Fruit fly (Drosophila melanogaster) whole organism, pupa: ENCODE data around the gene mRpL19.

Experiments
- CG10348 ChIP-seq: fragments of 200-800 bp; sonication (Bioruptor generic); IDR thresholded peaks from 2 replicates; pipeline ENCODE4 v1.3.6; 2022; ENCODE audit warnings: missing biosample characterization, missing genetic modification characterization
- CG12605 ChIP-seq: fragments of 200-800 bp; sonication (Bioruptor generic); IDR thresholded peaks from 2 replicates; pipeline ENCODE4 v1.3.6; 2022; ENCODE audit warnings: missing biosample characterization, missing genetic modification characterization
- CG13204 ChIP-seq: fragments of 200-800 bp; sonication (Bioruptor generic); optimal IDR thresholded peaks from 2 replicates; lab custom pipeline; 2018; ENCODE audit warnings: missing biosample characterization, mild to moderate bottlenecking, missing genetic modification characterization, moderate library complexity
- CG14655 ChIP-seq: fragments of 200-800 bp; sonication (Bioruptor generic); optimal IDR thresholded peaks from 3 replicates; lab custom pipeline; 2017; ENCODE audit warnings: mild to moderate bottlenecking, missing biosample characterization, missing genetic modification reagents, missing genetic modification characterization
- CG15710 ChIP-seq: fragments of 200-800 bp; sonication (Bioruptor generic); optimal IDR thresholded peaks from 2 replicates; lab custom pipeline; 2018; ENCODE audit warnings: missing biosample characterization, mild to moderate bottlenecking, missing genetic modification characterization, moderate library complexity
- CG17806 ChIP-seq: fragments of 200-800 bp; sonication (Bioruptor generic); optimal IDR thresholded peaks from 2 replicates; lab custom pipeline; 2018; ENCODE audit warnings: missing biosample characterization, mild to moderate bottlenecking, missing genetic modification characterization, moderate library complexity
- CG32121 ChIP-seq: fragments of 200-800 bp; sonication (Bioruptor generic); IDR thresholded peaks from 2 replicates; pipeline ENCODE4 v1.3.6; 2022; ENCODE audit warnings: missing biosample characterization, missing genetic modification characterization
- CG34367 ChIP-seq: fragments of 200-800 bp; sonication (Bioruptor generic); optimal IDR thresholded peaks from 2 replicates; lab custom pipeline; 2018; ENCODE audit warnings: missing biosample characterization, mild to moderate bottlenecking, missing genetic modification characterization
- CG4496 ChIP-seq: fragments of 200-800 bp; sonication (Bioruptor generic); IDR thresholded peaks from 3 replicates; pipeline ENCODE4 v1.3.6; 2022; ENCODE audit warnings: missing biosample characterization, missing genetic modification characterization
- CG8159 ChIP-seq: fragments of 200-800 bp; sonication (Bioruptor generic); optimal IDR thresholded peaks from 3 replicates; lab custom pipeline; 2018; ENCODE audit warnings: missing biosample characterization, mild to moderate bottlenecking, missing genetic modification characterization, moderate library complexity
- CG8301 ChIP-seq: fragments of 200-800 bp; sonication (Bioruptor generic); optimal IDR thresholded peaks from 2 replicates; lab custom pipeline; 2018; ENCODE audit warnings: missing biosample characterization, mild to moderate bottlenecking, missing genetic modification characterization
- CG9948 ChIP-seq: fragments of 200-800 bp; sonication (Bioruptor generic); optimal IDR thresholded peaks from 2 replicates; lab custom pipeline; 2018; ENCODE audit warnings: missing biosample characterization, mild to moderate bottlenecking, missing genetic modification characterization, moderate library complexity
- D1 ChIP-seq: fragments of 200-800 bp; sonication (Bioruptor generic); optimal IDR thresholded peaks from 2 replicates; lab custom pipeline; 2018; ENCODE audit warnings: missing biosample characterization, mild to moderate bottlenecking, missing genetic modification characterization, moderate library complexity
- EcR ChIP-seq: fragments of 200-800 bp; sonication (Bioruptor generic); optimal IDR thresholded peaks from 3 replicates; lab custom pipeline; 2019; ENCODE audit warnings: missing biosample characterization, missing genetic modification characterization, mild to moderate bottlenecking, moderate library complexity, missing genetic modification reagents
- Ets98B ChIP-seq: fragments of 200-800 bp; sonication (Bioruptor generic); IDR thresholded peaks from 2 replicates; pipeline ENCODE4 v1.3.6; 2022; ENCODE audit warnings: missing biosample characterization, missing genetic modification characterization
- Pif1A ChIP-seq: fragments of 200-800 bp; sonication (Bioruptor generic); optimal IDR thresholded peaks from 3 replicates; lab custom pipeline; 2016; ENCODE audit warnings: missing biosample characterization, missing genetic modification characterization
- Pif1B ChIP-seq: fragments of 200-800 bp; sonication (Bioruptor generic); optimal IDR thresholded peaks from 3 replicates; lab custom pipeline; 2016; ENCODE audit warnings: missing biosample characterization, missing genetic modification characterization
- Snoo ChIP-seq: fragments of 200-800 bp; sonication (Bioruptor generic); optimal IDR thresholded peaks from 3 replicates; lab custom pipeline; 2017; ENCODE audit warnings: missing biosample characterization, mild to moderate bottlenecking, missing genetic modification characterization, inconsistent platforms
- fd96Ca ChIP-seq: fragments of 200-800 bp; sonication (Bioruptor generic); IDR thresholded peaks from 3 replicates; pipeline ENCODE4 v1.3.6; 2022; ENCODE audit warnings: missing biosample characterization, missing genetic modification characterization
- gl ChIP-seq: fragments of 200-800 bp; sonication (Bioruptor generic); optimal IDR thresholded peaks from 2 replicates; lab custom pipeline; 2018; ENCODE audit warnings: missing biosample characterization, mild to moderate bottlenecking, missing genetic modification characterization
- rn ChIP-seq: fragments of 200-800 bp; sonication (Bioruptor generic); IDR thresholded peaks from 2 replicates; pipeline ENCODE4 v1.3.6; 2022; ENCODE audit warnings: missing biosample characterization, missing genetic modification characterization

The mRpL19 gene

DNA sequence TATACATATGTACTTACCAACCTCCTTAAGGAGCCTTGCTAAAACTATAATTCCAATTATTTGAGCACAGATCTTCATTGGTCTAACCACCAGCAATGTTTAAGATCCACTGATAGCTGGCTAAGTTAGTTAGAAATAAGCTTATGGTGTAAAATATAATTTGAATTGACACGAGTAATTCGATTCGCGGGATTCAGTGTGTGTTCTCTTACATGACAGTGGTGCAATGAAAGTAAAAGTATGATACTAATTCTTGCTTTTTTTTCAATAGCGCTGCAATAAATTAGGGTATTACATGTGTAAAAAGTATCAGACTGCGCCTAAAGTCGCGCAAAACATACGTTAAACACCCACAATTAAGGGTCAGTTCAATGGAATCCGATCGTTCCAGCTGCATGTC lies 6.0 kb downstream of the mRpL19 start, which contains the start of gene CG33325:
Gene CG33325, minus strand, starts transcription at position 101 of the 400 bp plus-strand sequence.
- no peak for TF ChIP-seq CG34367 (tag; lab: Kevin White, UChicago)
- no peak for TF ChIP-seq CG13204 (GFP tag; lab: Kevin White, UChicago)
- no peak for TF ChIP-seq Pif1A (GFP tag; lab: Kevin White, UChicago)
- no peak for TF ChIP-seq CG17806 (tag; lab: Kevin White, UChicago)
- TF ChIP-seq Ets98B (GFP tag; lab: Robert Waterston, UW): no peak
- no peak for TF ChIP-seq rn (GFP tag; lab: Robert Waterston, UW)
- TF ChIP-seq CG4496 (GFP tag; lab: Robert Waterston, UW): no peak
- TF ChIP-seq CG14655: no peak
- TF ChIP-seq CG32121: no peak
- no peak for TF ChIP-seq CG8159 (tag; lab: Kevin White, UChicago)
- TF ChIP-seq Snoo (tag; lab: Kevin White, UChicago): no peak
- TF ChIP-seq EcR: no peak
- no peak for TF ChIP-seq CG9948 (tag; lab: Kevin White, UChicago)
- no peak for TF ChIP-seq CG8301 (tag; lab: Kevin White, UChicago)
- TF ChIP-seq Pif1B (GFP tag; lab: Kevin White, UChicago): no peak
- no peak for TF ChIP-seq gl (tag; lab: Kevin White, UChicago)
- no peak for TF ChIP-seq CG12605
- TF ChIP-seq D1 (tag; lab: Kevin White, UChicago): no peak

DNA sequence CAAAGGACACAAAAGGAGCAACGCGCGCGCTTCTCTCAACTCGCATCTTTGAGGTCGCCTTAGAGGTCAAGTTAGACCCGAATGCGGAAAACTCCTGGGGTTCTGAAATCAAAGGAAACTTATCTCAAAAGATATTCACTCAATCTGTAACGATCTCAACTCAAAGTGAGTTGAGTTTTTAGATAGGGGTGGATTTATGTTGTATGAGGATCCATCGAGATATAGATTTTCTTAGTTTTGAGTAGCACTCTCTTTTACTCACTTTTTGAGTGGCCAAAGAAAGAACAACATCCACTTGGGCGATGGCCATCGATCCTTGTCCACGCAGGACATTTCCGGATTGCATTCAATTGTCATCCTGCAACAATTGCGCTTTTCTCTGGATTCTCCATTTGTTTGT lies 6.7 kb downstream of the mRpL19 start:
- TF ChIP-seq Snoo (tag; lab: Kevin White, UChicago) (no peak), CG34367 (tag; lab: Kevin White, UChicago) (no peak), CG8159 (tag; lab: Kevin White, UChicago) (no peak), gl (tag; lab: Kevin White, UChicago) (no peak), CG12605 (no peak), fd96Ca (no peak), EcR (no peak), Pif1B (GFP tag; lab: Kevin White, UChicago) (no peak)

DNA sequence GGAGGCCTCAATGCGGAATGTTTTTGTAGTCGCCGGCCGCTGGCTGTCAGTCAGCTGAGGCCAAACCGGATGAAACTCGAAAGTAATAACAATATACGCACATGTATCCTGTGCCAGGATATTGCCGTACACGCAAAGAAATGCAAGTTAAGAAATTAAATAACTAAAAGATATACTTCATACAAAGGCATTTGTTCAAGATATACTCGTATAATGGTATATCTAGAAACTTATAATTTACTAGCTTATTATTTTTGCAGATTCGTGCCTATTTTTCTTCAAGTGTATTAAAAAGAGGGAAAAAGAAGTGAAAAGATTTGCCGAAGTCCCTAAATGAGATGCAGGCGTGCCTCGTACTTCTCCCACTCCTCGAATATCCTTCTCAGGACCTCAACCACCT lies 9.4 kb downstream of the mRpL19 start:
- TF ChIP-seq CG34367 (tag; lab: Kevin White, UChicago) (no peak), D1 (tag; lab: Kevin White, UChicago) (no peak), Ets98B (GFP tag; lab: Robert Waterston, UW) (no peak), CG17806 (tag; lab: Kevin White, UChicago) (no peak), CG8301 (tag; lab: Kevin White, UChicago) (no peak), CG14655 (no peak), CG4496 (GFP tag; lab: Robert Waterston, UW) (no peak), Snoo (tag; lab: Kevin White, UChicago) (no peak), CG32121 (no peak), rn (GFP tag; lab: Robert Waterston, UW) (no peak), CG10348 (no peak), CG9948 (tag; lab: Kevin White, UChicago) (no peak), CG15710 (tag; lab: Kevin White, UChicago) (no peak), fd96Ca (no peak), CG13204 (GFP tag; lab: Kevin White, UChicago) (no peak), gl (tag; lab: Kevin White, UChicago) (no peak), CG8159 (tag; lab: Kevin White, UChicago) (no peak), EcR (no peak), Pif1A (GFP tag; lab: Kevin White, UChicago) (no peak)
- TF ChIP-seq, all 21 proteins: peak for 0

DNA sequence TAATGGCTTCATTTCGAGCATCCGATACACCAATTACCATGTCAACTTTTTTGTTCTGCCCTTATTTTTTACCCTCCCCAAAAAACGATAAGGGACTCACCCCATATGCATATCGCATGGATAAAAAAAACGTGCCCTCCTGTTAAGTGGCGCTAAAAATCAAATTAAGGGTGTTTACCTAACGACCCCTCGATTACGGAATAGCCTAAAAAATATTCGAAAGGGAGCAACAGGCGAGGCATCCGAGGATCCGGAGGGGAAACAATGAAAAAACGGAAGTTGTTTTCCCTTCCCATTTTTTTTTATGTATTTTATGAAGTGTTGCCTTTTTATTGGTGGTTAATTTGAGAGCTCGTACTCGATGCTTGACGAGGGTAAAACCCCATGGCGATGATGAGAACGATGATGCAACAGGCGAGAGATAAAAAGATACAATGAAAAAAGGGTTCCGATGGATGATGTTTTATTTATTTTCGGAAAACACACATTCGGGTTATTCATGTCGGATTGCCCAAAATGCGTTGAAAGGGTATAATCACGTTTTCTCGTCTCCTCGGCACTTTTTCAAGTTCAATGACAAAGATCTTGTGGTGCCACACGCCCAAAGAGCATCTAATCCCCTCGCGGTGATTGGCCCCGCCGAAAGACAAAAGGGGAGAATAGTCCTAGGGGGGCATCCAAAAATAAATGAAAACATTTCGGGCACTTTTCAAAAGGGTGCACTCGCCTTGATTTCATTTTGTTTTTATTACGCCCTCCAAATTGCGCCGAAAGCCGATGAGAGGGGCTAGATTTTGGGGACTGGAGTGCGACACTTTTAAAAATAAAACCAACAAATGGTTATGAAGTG lies 10.6 kb downstream of the mRpL19 start, which contains the start of gene CG44227:
Gene CG44227, minus strand, starts transcription at position 849 of the 850 bp plus-strand sequence.
- TF ChIP-seq CG8159 (tag; lab: Kevin White, UChicago) (no peak), CG14655 (no peak), CG15710 (tag; lab: Kevin White, UChicago) (no peak), CG9948 (tag; lab: Kevin White, UChicago) (no peak), CG17806 (tag; lab: Kevin White, UChicago) (no peak)

DNA sequence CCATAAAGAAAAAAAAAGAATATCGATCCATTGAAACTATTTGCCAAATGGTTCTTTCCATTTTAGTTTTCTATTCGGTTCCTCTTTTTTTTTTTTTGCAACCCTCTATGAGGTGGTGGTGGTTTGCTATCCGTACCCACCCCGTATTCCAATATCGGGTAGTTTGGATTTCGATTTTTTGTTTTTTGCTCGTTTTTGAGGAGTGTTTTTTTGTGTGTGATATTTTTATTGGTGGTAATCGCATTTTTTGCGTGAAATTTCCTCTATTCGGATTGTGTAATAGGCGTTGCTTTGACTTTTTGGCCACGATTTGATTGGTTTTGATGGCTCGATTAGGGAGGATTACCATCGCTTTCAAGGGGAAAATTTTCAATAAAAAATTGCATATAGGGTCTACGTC lies 12.5 kb downstream of the mRpL19 start:
- TF ChIP-seq Ets98B (GFP tag; lab: Robert Waterston, UW) (no peak), D1 (tag; lab: Kevin White, UChicago) (no peak), EcR (no peak), fd96Ca (no peak), CG32121 (no peak), Pif1A (GFP tag; lab: Kevin White, UChicago) (no peak)
- TF ChIP-seq, all 21 proteins: peak for 0

DNA sequence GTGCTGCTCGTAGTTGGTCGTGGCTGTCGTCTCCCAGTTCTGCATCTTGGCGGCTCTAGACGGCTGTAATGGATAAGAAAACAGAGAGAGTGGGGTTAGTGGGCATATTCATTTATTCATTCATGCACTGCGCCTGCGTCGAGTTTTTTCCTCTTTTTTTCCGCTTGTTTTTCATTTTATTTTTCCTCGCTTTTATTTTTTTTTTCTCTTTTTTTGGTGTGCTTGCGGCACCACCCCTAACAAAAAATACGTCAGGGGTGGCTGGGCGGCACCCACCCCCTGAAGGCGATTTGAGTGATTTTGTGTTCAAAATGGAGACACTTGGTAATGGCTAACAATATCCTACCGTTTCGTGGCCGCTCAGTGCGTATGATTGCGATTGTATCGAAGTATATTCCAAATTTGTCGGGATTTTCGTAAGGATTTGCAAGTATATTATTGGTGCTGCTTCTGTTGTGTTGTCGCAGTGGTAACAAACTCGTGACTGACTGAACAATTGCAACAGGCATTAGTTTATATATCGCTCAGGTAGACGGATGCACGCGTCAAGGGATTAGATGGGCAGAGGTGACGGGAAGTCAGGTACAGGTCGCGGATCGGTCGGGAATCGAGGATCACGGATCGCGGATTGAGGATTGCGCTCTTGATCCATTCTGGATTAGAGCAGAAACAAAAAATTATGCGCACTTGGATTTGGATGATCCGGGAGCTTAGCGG lies 20.4 kb downstream of the mRpL19 start:
- TF ChIP-seq rn (GFP tag; lab: Robert Waterston, UW) (peak; percentile 84), CG4496 (GFP tag; lab: Robert Waterston, UW) (peak; percentile 99; the same call in 2 of the 3 replicates), Ets98B (GFP tag; lab: Robert Waterston, UW) (peak; percentile 96), CG9948 (tag; lab: Kevin White, UChicago) (no peak), CG15710 (tag; lab: Kevin White, UChicago) (peak; percentile 79), CG34367 (tag; lab: Kevin White, UChicago) (peak; percentile 84), Pif1B (GFP tag; lab: Kevin White, UChicago) (peak; percentile 87), gl (tag; lab: Kevin White, UChicago) (peak; percentile 94), Pif1A (GFP tag; lab: Kevin White, UChicago) (peak; percentile 92), CG17806 (tag; lab: Kevin White, UChicago) (no peak), CG14655 (peak; percentile 83), D1 (tag; lab: Kevin White, UChicago) (no peak), CG8301 (tag; lab: Kevin White, UChicago) (no peak), EcR (no peak), CG12605 (peak; percentile 99), fd96Ca (peak; percentile 94), CG8159 (tag; lab: Kevin White, UChicago) (peak; percentile 85), CG13204 (GFP tag; lab: Kevin White, UChicago) (peak; percentile 86), CG32121 (peak; percentile 94; the same call in 1 of the 2 replicates), Snoo (tag; lab: Kevin White, UChicago) (no peak), CG10348 (no peak)
